Fruit fly (Drosophila melanogaster) whole organism, embryonic: ENCODE data around the gene CG7564.

ENCODE experiments used
- Aef1 ChIP-seq: fragments of 200-800 bp; sonication (Bioruptor generic); IDR thresholded peaks from 3 replicates; pipeline ENCODE4 v1.3.6; 2022; ENCODE audit warnings: missing biosample characterization, missing genetic modification characterization
- CG10979 ChIP-seq: fragments of 200-800 bp; sonication (Bioruptor generic); optimal IDR thresholded peaks from 2 replicates; lab custom pipeline; 2018; ENCODE audit warnings: missing biosample characterization, mild to moderate bottlenecking, missing genetic modification characterization, moderate library complexity
- CG11093 ChIP-seq: fragments of 200-800 bp; sonication (Bioruptor generic); IDR thresholded peaks from 3 replicates; pipeline ENCODE4 v1.3.6; 2022; ENCODE audit warnings: missing biosample characterization, missing genetic modification characterization
- CG11504 ChIP-seq: fragments of 200-800 bp; sonication (Bioruptor generic); optimal IDR thresholded peaks from 3 replicates; lab custom pipeline; 2019; ENCODE audit warnings: missing biosample characterization, mild to moderate bottlenecking, missing genetic modification characterization, moderate library complexity
- CG11696 ChIP-seq: fragments of 200-800 bp; sonication (Bioruptor generic); IDR thresholded peaks from 2 replicates; pipeline ENCODE4 v1.3.6; 2022; ENCODE audit warnings: missing biosample characterization, missing genetic modification characterization
- CG13894 ChIP-seq: fragments of 200-800 bp; sonication (Bioruptor generic); optimal IDR thresholded peaks from 3 replicates; lab custom pipeline; 2018; ENCODE audit warnings: missing biosample characterization, mild to moderate bottlenecking, missing genetic modification characterization, moderate library complexity
- CG14860 ChIP-seq: fragments of 200-800 bp; sonication (Bioruptor generic); IDR thresholded peaks from 3 replicates; pipeline ENCODE4 v1.3.6; 2022; ENCODE audit warnings: missing biosample characterization, missing genetic modification characterization; ENCODE audit not compliant: partially characterized antibody
- CG15696 ChIP-seq: fragments of 200-800 bp; sonication (Bioruptor generic); optimal IDR thresholded peaks from 2 replicates; lab custom pipeline; 2019; ENCODE audit warnings: missing biosample characterization, mild to moderate bottlenecking, missing genetic modification characterization, moderate library complexity
- CG1647 ChIP-seq: fragments of 200-800 bp; sonication (Bioruptor generic); optimal IDR thresholded peaks from 3 replicates; lab custom pipeline; 2016; ENCODE audit warnings: missing biosample characterization, missing genetic modification characterization
- CG16813 ChIP-seq: fragments of 200-800 bp; sonication (Bioruptor generic); IDR thresholded peaks from 3 replicates; pipeline ENCODE4 v1.3.6; 2022; ENCODE audit warnings: missing biosample characterization, missing genetic modification characterization; ENCODE audit not compliant: partially characterized antibody
- CG17328 ChIP-seq: fragments of 200-800 bp; sonication (Bioruptor generic); IDR thresholded peaks from 2 replicates; pipeline ENCODE4 v1.3.6; 2022; ENCODE audit warnings: missing biosample characterization, missing genetic modification characterization
- CG18619 ChIP-seq: fragments of 200-800 bp; sonication (Bioruptor generic); optimal IDR thresholded peaks from 3 replicates; lab custom pipeline; 2017; ENCODE audit warnings: missing biosample characterization, mild to moderate bottlenecking, missing genetic modification characterization
- CG2202 ChIP-seq: fragments of 200-800 bp; sonication (Bioruptor generic); optimal IDR thresholded peaks from 2 replicates; lab custom pipeline; 2018; ENCODE audit warnings: missing biosample characterization, mild to moderate bottlenecking, missing genetic modification characterization
- CG31441 ChIP-seq: fragments of 200-800 bp; sonication (Bioruptor generic); IDR thresholded peaks from 2 replicates; pipeline ENCODE4 v1.3.6; 2022; ENCODE audit warnings: missing biosample characterization, missing genetic modification characterization
- CG4282 ChIP-seq: fragments of 200-800 bp; sonication (Bioruptor generic); optimal IDR thresholded peaks from 2 replicates; lab custom pipeline; 2016; ENCODE audit warnings: missing biosample characterization, missing genetic modification characterization
- CG4617 ChIP-seq: fragments of 200-800 bp; sonication (Bioruptor generic); optimal IDR thresholded peaks from 3 replicates; lab custom pipeline; 2016; ENCODE audit warnings: missing biosample characterization, missing genetic modification characterization, borderline replicate concordance
- CG4707 ChIP-seq: fragments of 200-800 bp; sonication (Bioruptor generic); optimal IDR thresholded peaks from 2 replicates; lab custom pipeline; 2018; ENCODE audit warnings: missing biosample characterization, mild to moderate bottlenecking, missing genetic modification characterization, moderate library complexity
- CG6272 ChIP-seq: fragments of 200-800 bp; sonication (Bioruptor generic); IDR thresholded peaks from 2 replicates; pipeline ENCODE4 v1.3.6; 2022; ENCODE audit warnings: missing biosample characterization, missing genetic modification characterization
- CG6765 ChIP-seq: fragments of 200-800 bp; sonication (Bioruptor generic); optimal IDR thresholded peaks from 3 replicates; lab custom pipeline; 2017; ENCODE audit warnings: missing biosample characterization, mild to moderate bottlenecking, missing genetic modification characterization
- CG8281 ChIP-seq: fragments of 200-800 bp; sonication (Bioruptor generic); optimal IDR thresholded peaks from 2 replicates; lab custom pipeline; 2018; ENCODE audit warnings: missing biosample characterization, mild to moderate bottlenecking, missing genetic modification characterization, moderate library complexity
- CG9727 ChIP-seq: fragments of 200-800 bp; sonication (Bioruptor generic); optimal IDR thresholded peaks from 3 replicates; lab custom pipeline; 2017; ENCODE audit warnings: missing biosample characterization, mild to moderate bottlenecking, missing genetic modification characterization
- CkIIα-i1 ChIP-seq: fragments of 200-800 bp; sonication (Bioruptor generic); IDR thresholded peaks from 2 replicates; pipeline ENCODE4 v1.3.6; 2022; ENCODE audit warnings: missing biosample characterization, missing genetic modification characterization
- Hey ChIP-seq: fragments of 200-800 bp; sonication (Bioruptor generic); optimal IDR thresholded peaks from 3 replicates; lab custom pipeline; 2018; ENCODE audit warnings: missing biosample characterization, mild to moderate bottlenecking, missing genetic modification characterization
- MBD-R2 ChIP-seq: fragments of 200-800 bp; sonication (Bioruptor generic); IDR thresholded peaks from 2 replicates; pipeline ENCODE4 v1.3.6; 2022; ENCODE audit warnings: missing biosample characterization, missing genetic modification characterization
- Nf-YB ChIP-seq: fragments of 200-800 bp; sonication (Bioruptor generic); optimal IDR thresholded peaks from 3 replicates; lab custom pipeline; 2019; ENCODE audit warnings: missing biosample characterization, mild to moderate bottlenecking, missing genetic modification characterization, moderate library complexity
- NfI ChIP-seq: fragments of 200-800 bp; sonication (Bioruptor generic); optimal IDR thresholded peaks from 3 replicates; lab custom pipeline; 2018; ENCODE audit warnings: missing biosample characterization, mild to moderate bottlenecking, missing genetic modification characterization, moderate library complexity
- Ravus ChIP-seq: fragments of 200-800 bp; sonication (Bioruptor generic); IDR thresholded peaks from 2 replicates; pipeline ENCODE4 v1.3.6; 2022; ENCODE audit warnings: missing biosample characterization, missing genetic modification characterization
- Side ChIP-seq: fragments of 200-800 bp; sonication (Bioruptor generic); optimal IDR thresholded peaks from 2 replicates; lab custom pipeline; 2016; ENCODE audit warnings: missing biosample characterization, missing genetic modification characterization
- Sox100B ChIP-seq: fragments of 200-800 bp; sonication (Bioruptor generic); optimal IDR thresholded peaks from 3 replicates; lab custom pipeline; 2018; ENCODE audit warnings: missing biosample characterization, mild to moderate bottlenecking, missing genetic modification characterization
- Sox102F ChIP-seq: fragments of 200-800 bp; sonication (Bioruptor generic); optimal IDR thresholded peaks from 2 replicates; lab custom pipeline; 2018; ENCODE audit warnings: missing biosample characterization, mild to moderate bottlenecking, missing genetic modification characterization, moderate library complexity
- ash1 ChIP-seq: fragments of 200-800 bp; sonication (Bioruptor generic); optimal IDR thresholded peaks from 2 replicates; lab custom pipeline; 2018; ENCODE audit warnings: missing biosample characterization, mild to moderate bottlenecking, missing genetic modification characterization
- chif ChIP-seq, 2 experiments: fragments of 200-800 bp; sonication (Bioruptor generic); optimal IDR thresholded peaks; 3 replicates each; lab custom pipeline; 2016; ENCODE audit warnings: missing biosample characterization in 2 of 2, missing genetic modification characterization in 2 of 2
- croc ChIP-seq: fragments of 200-800 bp; sonication (Bioruptor generic); conservative IDR thresholded peaks from 3 replicates; pipeline ENCODE4 v1.3.6; 2022; ENCODE audit warnings: missing biosample characterization, missing genetic modification characterization
- crol ChIP-seq: fragments of 200-800 bp; sonication (Bioruptor generic); IDR thresholded peaks from 2 replicates; pipeline ENCODE4 v1.3.6; 2022; ENCODE audit warnings: missing biosample characterization, missing genetic modification characterization
- da ChIP-seq: fragments of 200-800 bp; sonication (Bioruptor generic); optimal IDR thresholded peaks from 2 replicates; lab custom pipeline; 2016; ENCODE audit warnings: missing biosample characterization, missing genetic modification characterization
- emc ChIP-seq: fragments of 200-800 bp; sonication (Bioruptor generic); optimal IDR thresholded peaks from 2 replicates; lab custom pipeline; 2016; ENCODE audit warnings: missing biosample characterization, missing genetic modification characterization
- fu2 ChIP-seq: fragments of 200-800 bp; sonication (Bioruptor generic); optimal IDR thresholded peaks from 2 replicates; lab custom pipeline; 2016; ENCODE audit warnings: missing biosample characterization, missing genetic modification characterization
- gro ChIP-seq: fragments of 200-800 bp; sonication (Bioruptor generic); optimal IDR thresholded peaks from 2 replicates; lab custom pipeline; 2016; ENCODE audit warnings: missing biosample characterization, missing genetic modification characterization
- lab ChIP-seq: fragments of 200-800 bp; sonication (Bioruptor generic); optimal IDR thresholded peaks from 3 replicates; lab custom pipeline; 2017; ENCODE audit warnings: missing biosample characterization, missing genetic modification characterization, mild to moderate bottlenecking, moderate library complexity, missing genetic modification reagents
- mirr ChIP-seq: fragments of 200-800 bp; sonication (Bioruptor generic); optimal IDR thresholded peaks from 3 replicates; lab custom pipeline; 2018; ENCODE audit warnings: missing biosample characterization, mild to moderate bottlenecking, missing genetic modification characterization
- peb ChIP-seq: fragments of 200-800 bp; sonication (Bioruptor generic); IDR thresholded peaks from 2 replicates; pipeline ENCODE4 v1.3.6; 2022; ENCODE audit warnings: missing biosample characterization, missing genetic modification characterization
- pfk ChIP-seq: fragments of 200-800 bp; sonication (Bioruptor generic); optimal IDR thresholded peaks from 2 replicates; lab custom pipeline; 2018; ENCODE audit warnings: missing biosample characterization, mild to moderate bottlenecking, missing genetic modification characterization, moderate library complexity
- pita ChIP-seq: fragments of 200-800 bp; sonication (Bioruptor generic); optimal IDR thresholded peaks from 2 replicates; lab custom pipeline; 2017; ENCODE audit warnings: missing biosample characterization, mild to moderate bottlenecking, missing genetic modification characterization
- sim ChIP-seq: fragments of 200-800 bp; sonication (Bioruptor generic); IDR thresholded peaks from 2 replicates; pipeline ENCODE4 v1.3.6; 2022; ENCODE audit warnings: missing biosample characterization, missing genetic modification characterization
- so ChIP-seq: fragments of 200-800 bp; sonication (Bioruptor generic); IDR thresholded peaks from 3 replicates; pipeline ENCODE4 v1.3.6; 2022; ENCODE audit warnings: missing biosample characterization, missing genetic modification characterization
- tio ChIP-seq: fragments of 200-800 bp; sonication (Bioruptor generic); optimal IDR thresholded peaks from 2 replicates; lab custom pipeline; 2017; ENCODE audit warnings: missing biosample characterization, missing genetic modification characterization, inconsistent platforms
- unc-4 ChIP-seq: fragments of 200-800 bp; sonication (Bioruptor generic); IDR thresholded peaks from 2 replicates; pipeline ENCODE4 v1.3.6; 2022; ENCODE audit warnings: missing biosample characterization, missing genetic modification characterization; ENCODE audit not compliant: partially characterized antibody
- zen2 ChIP-seq: fragments of 200-800 bp; sonication (Bioruptor generic); IDR thresholded peaks from 3 replicates; pipeline ENCODE4 v1.3.6; 2022; ENCODE audit warnings: missing biosample characterization, missing genetic modification characterization; ENCODE audit not compliant: partially characterized antibody
- zfh1 ChIP-seq: fragments of 200-800 bp; sonication (Bioruptor generic); IDR thresholded peaks from 3 replicates; pipeline ENCODE4 v1.3.6; 2022; ENCODE audit warnings: missing biosample characterization, missing genetic modification characterization

Gene CG7564

DNA sequence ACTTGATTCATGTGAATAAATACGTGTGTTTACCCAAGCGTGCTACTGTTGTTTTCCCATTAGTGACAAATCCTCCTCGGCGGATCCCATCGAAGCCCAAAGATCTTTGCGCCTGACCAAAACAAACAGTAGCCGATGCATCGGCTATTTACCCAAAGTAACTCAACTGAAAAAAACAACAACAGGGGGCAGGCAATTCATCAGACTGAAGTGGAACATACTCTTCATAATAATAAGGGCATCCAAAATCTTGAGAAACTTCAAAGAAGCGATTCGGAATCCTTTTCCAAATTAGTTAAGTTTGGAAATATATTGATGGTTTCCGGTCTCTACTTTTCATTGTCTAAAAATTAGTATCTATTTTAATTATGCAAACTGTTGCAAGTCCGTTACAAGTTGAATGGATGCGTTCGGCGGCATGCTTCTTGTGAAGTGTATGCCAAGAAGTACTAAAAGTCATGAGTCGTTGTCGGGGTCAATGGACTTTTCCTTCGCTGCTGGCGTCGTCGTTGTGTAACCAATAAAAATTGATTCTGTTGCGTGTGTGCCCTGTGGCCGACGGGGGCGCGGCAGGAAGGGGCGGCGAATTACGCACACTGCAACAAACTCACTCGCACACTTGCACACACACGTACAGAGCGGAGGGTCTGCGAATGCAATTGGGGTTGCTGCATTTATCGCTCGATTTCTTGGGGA is 18.7 kb upstream of the CG7564 start (continued):
- TF ChIP-seq CG11504 (peak; percentile 50), CG18619 (GFP tag; lab: Kevin White, UChicago) (no peak), crol (GFP tag; lab: Robert Waterston, UW) (peak; percentile 59), CG14860 (GFP tag; lab: Robert Waterston, UW) (no peak), pita (no peak), CG11093 (GFP tag; lab: Robert Waterston, UW) (0 out of 3 replicates have a peak, but pooled peaks have one; percentile 31), CG16813 (GFP tag; lab: Robert Waterston, UW) (no peak), CG6272 (GFP tag; lab: Robert Waterston, UW) (no peak), Ravus (GFP tag; lab: Robert Waterston, UW) (no peak), CG13894 (tag; lab: Kevin White, UChicago) (no peak), CG10979 (tag; lab: Kevin White, UChicago) (peak; percentile 64), CkIIα-i1 (GFP tag; lab: Robert Waterston, UW) (no peak), Sox100B (GFP tag; lab: Kevin White, UChicago) (peak; percentile 37), ash1 (GFP tag; lab: Kevin White, UChicago) (no peak), Aef1 (GFP tag; lab: Robert Waterston, UW) (no peak; the same call in 2 of the 3 replicates), so (GFP tag; lab: Robert Waterston, UW) (no peak), emc (no peak), fu2 (GFP tag; lab: Kevin White, UChicago) (no peak), CG9727 (GFP tag; lab: Kevin White, UChicago) (peak; percentile 4), NfI (GFP tag; lab: Kevin White, UChicago) (no peak), CG4617 (GFP tag; lab: Kevin White, UChicago) (no peak), MBD-R2 (GFP tag; lab: Robert Waterston, UW) (no peak), unc-4 (GFP tag; lab: Robert Waterston, UW) (no peak), gro (GFP tag; lab: Kevin White, UChicago) (no peak), sim (GFP tag; lab: Robert Waterston, UW) (0 out of 2 replicates have a peak, but pooled peaks have one; percentile 33), pfk (GFP tag; lab: Kevin White, UChicago) (no peak), CG4707 (GFP tag; lab: Kevin White, UChicago) (no peak), zfh1 (GFP tag; lab: Robert Waterston, UW) (peak; percentile 54; the same call in 2 of the 3 replicates), da (no peak), croc (GFP tag; lab: Robert Waterston, UW) (peak; percentile 20; the same call in 1 of the 3 replicates), Side (GFP tag; lab: Kevin White, UChicago) (peak; percentile 13), CG17328 (GFP tag; lab: Robert Waterston, UW) (peak; percentile 52), CG31441 (GFP tag; lab: Robert Waterston, UW) (peak; percentile 46; the same call in 1 of the 2 replicates), CG15696 (tag; lab: Kevin White, UChicago) (peak; percentile 24), mirr (GFP tag; lab: Kevin White, UChicago) (no peak), peb (0 out of 2 replicates have a peak, but pooled peaks have one; percentile 20), CG8281 (tag; lab: Kevin White, UChicago) (no peak), CG11696 (no peak), CG4282 (no peak), CG1647 (GFP tag; lab: Kevin White, UChicago) (no peak), Hey (no peak), CG6765 (GFP tag; lab: Kevin White, UChicago) (no peak), Nf-YB (GFP tag; lab: Kevin White, UChicago) (peak; percentile 40), tio (GFP tag; lab: Kevin White, UChicago) (no peak), Sox102F (GFP tag; lab: Kevin White, UChicago) (peak; percentile 61), lab (GFP tag; lab: Kevin White, UChicago) (peak; percentile 6), chif (GFP tag; optimal IDR thresholded peaks at IDR 0.05; lab: Kevin White, UChicago) (peak; percentile 0 to 36), zen2 (GFP tag; lab: Robert Waterston, UW) (no peak), CG2202 (tag; lab: Kevin White, UChicago) (peak; percentile 22)
